Worm (Caenorhabditis elegans) whole organism, young adult: Measurements from ENCODE around the gene daf-10.

ENCODE experiments used
- D2030.7 ChIP-seq: fragments of 200-800 bp; sonication (Bioruptor generic); IDR thresholded peaks from 2 replicates; pipeline ENCODE4 v1.3.6; 2022; ENCODE audit warnings: missing genetic modification reagents, missing genetic modification characterization, missing compliant biosample characterization
- F10E7.11 ChIP-seq: sonication (generic microtip); optimal IDR thresholded peaks from 2 replicates; lab custom pipeline; 2017; ENCODE audit warnings: mild to moderate bottlenecking, missing genetic modification characterization, moderate library complexity, missing compliant biosample characterization
- F22D6.2 ChIP-seq: sonication (generic microtip); optimal IDR thresholded peaks from 2 replicates; lab custom pipeline; 2016; ENCODE audit warnings: mild to moderate bottlenecking, missing genetic modification characterization, missing compliant biosample characterization
- F33H1.4 ChIP-seq: fragments of 200-800 bp; sonication (Bioruptor generic); IDR thresholded peaks from 2 replicates; pipeline ENCODE4 v1.3.6; 2022; ENCODE audit warnings: missing genetic modification reagents, missing genetic modification characterization, missing compliant biosample characterization
- F49E8.2 ChIP-seq: sonication (generic microtip); optimal IDR thresholded peaks from 3 replicates; lab custom pipeline; 2017; ENCODE audit warnings: missing genetic modification characterization, mild to moderate bottlenecking, missing compliant biosample characterization, antibody characterized with exemption, moderate library complexity; ENCODE audit not compliant: insufficient read depth
- F52B5.7 ChIP-seq: sonication (generic microtip); optimal IDR thresholded peaks from 2 replicates; lab custom pipeline; 2016; ENCODE audit warnings: mild to moderate bottlenecking, missing genetic modification characterization, missing compliant biosample characterization
- Y53F4B.3 ChIP-seq: fragments of 200-800 bp; sonication (Bioruptor generic); IDR thresholded peaks from 2 replicates; pipeline ENCODE4 v1.3.6; 2022; ENCODE audit warnings: missing genetic modification reagents, missing genetic modification characterization, missing compliant biosample characterization
- Y79H2A.3 ChIP-seq: fragments of 200-800 bp; sonication (Bioruptor generic); conservative IDR thresholded peaks from 2 replicates; pipeline ENCODE4 v1.3.6; 2022; ENCODE audit warnings: missing genetic modification reagents, missing genetic modification characterization, missing compliant biosample characterization
- ZK185.1 ChIP-seq: sonication (generic microtip); optimal IDR thresholded peaks from 2 replicates; lab custom pipeline; 2016; ENCODE audit warnings: mild to moderate bottlenecking, missing genetic modification characterization, missing compliant biosample characterization; ENCODE audit not compliant: poor library complexity, severe bottlenecking
- attf-3 ChIP-seq: fragments of 200-800 bp; sonication (Bioruptor generic); conservative IDR thresholded peaks from 2 replicates; pipeline ENCODE4 v1.3.6; 2022; ENCODE audit warnings: missing genetic modification reagents, missing genetic modification characterization, missing compliant biosample characterization
- attf-6 ChIP-seq: fragments of 200-800 bp; sonication (Bioruptor generic); IDR thresholded peaks from 2 replicates; pipeline ENCODE4 v1.3.6; 2022; ENCODE audit warnings: missing genetic modification reagents, missing genetic modification characterization, missing compliant biosample characterization
- cebp-2 ChIP-seq: fragments of 200-800 bp; sonication (Bioruptor generic); IDR thresholded peaks from 2 replicates; pipeline ENCODE4 v1.3.6; 2022; ENCODE audit warnings: missing genetic modification characterization, missing compliant biosample characterization
- ceh-100 ChIP-seq: fragments of 200-800 bp; sonication (Bioruptor generic); IDR thresholded peaks from 2 replicates; pipeline ENCODE4 v1.3.6; 2022; ENCODE audit warnings: missing genetic modification reagents, missing genetic modification characterization, missing compliant biosample characterization
- ceh-27 ChIP-seq: fragments of 200-800 bp; sonication (Bioruptor generic); optimal IDR thresholded peaks from 2 replicates; lab custom pipeline; 2018; ENCODE audit warnings: mild to moderate bottlenecking, missing genetic modification characterization, moderate library complexity, missing compliant biosample characterization
- ceh-58 ChIP-seq: fragments of 200-800 bp; sonication (Bioruptor generic); IDR thresholded peaks from 2 replicates; pipeline ENCODE4 v1.3.6; 2022; ENCODE audit warnings: missing genetic modification characterization, missing compliant biosample characterization
- die-1 ChIP-seq: sonication (generic microtip); optimal IDR thresholded peaks from 2 replicates; lab custom pipeline; 2016; ENCODE audit warnings: missing genotype, mild to moderate bottlenecking, missing genetic modification characterization, missing compliant biosample characterization
- dpl-1 ChIP-seq: fragments of 150-350 bp; optimal IDR thresholded peaks from 2 replicates; lab custom pipeline; 2014; ENCODE audit warnings: missing biosample characterization, missing genetic modification reagents, missing genetic modification characterization
- egl-44 ChIP-seq: fragments of 200-800 bp; sonication (Bioruptor generic); IDR thresholded peaks from 2 replicates; pipeline ENCODE4 v1.3.6; 2022; ENCODE audit warnings: missing genetic modification reagents, missing genetic modification characterization, missing compliant biosample characterization
- egrh-3 ChIP-seq: fragments of 200-800 bp; sonication (Bioruptor generic); IDR thresholded peaks from 2 replicates; pipeline ENCODE4 v1.3.6; 2022; ENCODE audit warnings: missing genetic modification reagents, missing genetic modification characterization, missing compliant biosample characterization
- gei-17 ChIP-seq: fragments of 200-800 bp; sonication (Bioruptor generic); optimal IDR thresholded peaks from 2 replicates; lab custom pipeline; 2018; ENCODE audit warnings: mild to moderate bottlenecking, missing genetic modification characterization, missing compliant biosample characterization
- hlh-26 ChIP-seq: fragments of 200-800 bp; sonication (Bioruptor generic); conservative IDR thresholded peaks from 2 replicates; pipeline ENCODE4 v1.3.6; 2022; ENCODE audit warnings: missing genetic modification reagents, missing genetic modification characterization, missing compliant biosample characterization
- hmg-1.2 ChIP-seq: fragments of 200-800 bp; sonication (Bioruptor generic); IDR thresholded peaks from 2 replicates; pipeline ENCODE4 v1.3.6; 2022; ENCODE audit warnings: missing genetic modification reagents, missing genetic modification characterization, missing compliant biosample characterization
- lin-35 ChIP-seq, 3 experiments: fragments of 150-350 bp in 2 of 3; sonication (generic microtip) in 1 of 3; optimal IDR thresholded peaks; 2 replicates each; lab custom pipeline; 2014 to 2018; ENCODE audit warnings: missing biosample characterization in 3 of 3, missing genetic modification characterization in 3 of 3, missing genetic modification reagents in 3 of 3
- lsl-1 ChIP-seq: fragments of 200-800 bp; sonication (Bioruptor generic); optimal IDR thresholded peaks from 2 replicates; lab custom pipeline; 2018; ENCODE audit warnings: mild to moderate bottlenecking, missing genetic modification characterization, moderate library complexity, missing compliant biosample characterization
- madf-6 ChIP-seq: fragments of 200-800 bp; sonication (Bioruptor generic); IDR thresholded peaks from 2 replicates; pipeline ENCODE4 v1.3.6; 2022; ENCODE audit warnings: missing genetic modification reagents, missing genetic modification characterization, missing compliant biosample characterization
- nhr-179 ChIP-seq: sonication (generic microtip); optimal IDR thresholded peaks from 2 replicates; lab custom pipeline; 2016; ENCODE audit warnings: mild to moderate bottlenecking, missing genetic modification characterization, missing compliant biosample characterization
- nhr-90 ChIP-seq: sonication (generic microtip); optimal IDR thresholded peaks from 2 replicates; lab custom pipeline; 2016; ENCODE audit warnings: missing genotype, mild to moderate bottlenecking, missing genetic modification characterization, missing compliant biosample characterization
- pbrm-1 ChIP-seq: fragments of 200-800 bp; sonication (Bioruptor generic); IDR thresholded peaks from 2 replicates; pipeline ENCODE4 v1.3.6; 2022; ENCODE audit warnings: missing genetic modification reagents, missing genetic modification characterization, missing compliant biosample characterization
- pha-4 ChIP-seq: fragments of 150-350 bp; sonication (generic microtip); optimal IDR thresholded peaks from 2 replicates; lab custom pipeline; 2014; ENCODE audit warnings: missing biosample characterization, missing genetic modification reagents, missing genetic modification characterization
- rpc-1 ChIP-seq, 2 experiments: fragments of 150-350 bp in 1 of 2; sonication (generic microtip) in 1 of 2; optimal IDR thresholded peaks; 2 replicates each; lab custom pipeline; 2014 to 2018; ENCODE audit warnings: missing biosample characterization in 1 of 2, missing genetic modification characterization in 1 of 2, missing genetic modification reagents in 1 of 2, missing genotype in 1 of 2
- snpc-1.1 ChIP-seq: sonication (generic microtip); optimal IDR thresholded peaks from 2 replicates; lab custom pipeline; 2017; ENCODE audit warnings: missing genetic modification characterization, mild to moderate bottlenecking, missing compliant biosample characterization, antibody characterized with exemption, moderate library complexity, missing genotype, missing genetic modification reagents; ENCODE audit not compliant: insufficient read depth
- snpc-1.3 ChIP-seq: sonication (generic microtip); optimal IDR thresholded peaks from 2 replicates; lab custom pipeline; 2017; ENCODE audit warnings: missing genetic modification characterization, mild to moderate bottlenecking, missing compliant biosample characterization, antibody characterized with exemption, moderate library complexity, missing genotype, missing genetic modification reagents; ENCODE audit not compliant: insufficient read depth
- snpc-3.4 ChIP-seq: sonication (generic microtip); optimal IDR thresholded peaks from 2 replicates; lab custom pipeline; 2017; ENCODE audit warnings: missing genetic modification characterization, mild to moderate bottlenecking, missing compliant biosample characterization, antibody characterized with exemption, moderate library complexity, missing genotype, missing genetic modification reagents
- snpc-4 ChIP-seq, 5 experiments: fragments of 150-350 bp in 1 of 5; sonication (generic microtip) in 4 of 5; optimal IDR thresholded peaks; 2 replicates each; lab custom pipeline; 2014 to 2018; ENCODE audit warnings: missing genetic modification characterization in 5 of 5, missing biosample characterization in 3 of 5, antibody characterized with exemption in 2 of 5, mild to moderate bottlenecking in 2 of 5, missing compliant biosample characterization in 2 of 5, missing genotype in 2 of 5, moderate library complexity in 2 of 5, missing genetic modification reagents in 1 of 5
- somi-1 ChIP-seq: fragments of 200-800 bp; sonication (Bioruptor generic); optimal IDR thresholded peaks from 2 replicates; lab custom pipeline; 2018; ENCODE audit warnings: mild to moderate bottlenecking, missing genetic modification characterization, missing compliant biosample characterization
- sptf-2 ChIP-seq: fragments of 200-800 bp; sonication (Bioruptor generic); optimal IDR thresholded peaks from 2 replicates; lab custom pipeline; 2018; ENCODE audit warnings: mild to moderate bottlenecking, missing genetic modification characterization, missing compliant biosample characterization
- tbp1 ChIP-seq: fragments of 200-800 bp; sonication (Bioruptor generic); optimal IDR thresholded peaks from 2 replicates; lab custom pipeline; 2018; ENCODE audit warnings: mild to moderate bottlenecking, missing genetic modification characterization, missing compliant biosample characterization
- unc-130 ChIP-seq: sonication (generic microtip); optimal IDR thresholded peaks from 2 replicates; lab custom pipeline; 2016; ENCODE audit warnings: missing genetic modification reagents, missing genetic modification characterization, missing compliant biosample characterization
- unc-62 ChIP-seq: fragments of 150-350 bp; optimal IDR thresholded peaks from 2 replicates; lab custom pipeline; 2014; ENCODE audit warnings: missing biosample characterization, missing genetic modification reagents, missing genetic modification characterization
- ztf-3 ChIP-seq: fragments of 200-800 bp; sonication (Bioruptor generic); optimal IDR thresholded peaks from 2 replicates; lab custom pipeline; 2018; ENCODE audit warnings: mild to moderate bottlenecking, missing genetic modification characterization, missing compliant biosample characterization
- ztf-6 ChIP-seq: fragments of 200-800 bp; sonication (Bioruptor generic); IDR thresholded peaks from 2 replicates; pipeline ENCODE4 v1.3.6; 2022; ENCODE audit warnings: missing genetic modification reagents, missing genetic modification characterization, missing compliant biosample characterization

daf-10 gene

ce11 chrIV:9146819-9147518 is 958 bp upstream of the daf-10 start, which contains the start of the genes rpb-12 and aly-2 (continued):
- no peak for TF ChIP-seq F52B5.7 (tag; lab: Kevin White, UChicago)
- peak; percentile 88 for TF ChIP-seq dpl-1
- no peak for TF ChIP-seq egrh-3 (GFP tag; lab: Robert Waterston, UW)
- TF ChIP-seq ZK185.1 = no peak
- TF ChIP-seq unc-130 (GFP tag; lab: Kevin White, UChicago) = peak; percentile 65
- no peak for TF ChIP-seq Y53F4B.3 (GFP tag; lab: Robert Waterston, UW)
- TF ChIP-seq hlh-26 = no peak
- peak; percentile 59 for TF ChIP-seq snpc-1.1 (tag; lab: Kevin White, UChicago)
- TF ChIP-seq ceh-100 (GFP tag; lab: Robert Waterston, UW) = no peak
- TF ChIP-seq F33H1.4 (GFP tag; lab: Robert Waterston, UW) = peak; percentile 78
- no peak for TF ChIP-seq cebp-2 (GFP tag; lab: Robert Waterston, UW)
- peak; percentile 100 for TF ChIP-seq attf-3 (GFP tag; lab: Robert Waterston, UW)
- TF ChIP-seq F22D6.2 = no peak
- TF ChIP-seq ztf-3 (GFP tag; lab: Kevin White, UChicago) = no peak
- peak in 1 of 3 experiments; percentile 66 for TF ChIP-seq lin-35 (GFP tag; optimal IDR thresholded peaks at IDR 0.05; lab: Kevin White, UChicago)
- no peak for TF ChIP-seq nhr-179 (tag; lab: Kevin White, UChicago)
- TF ChIP-seq pbrm-1 (GFP tag; lab: Robert Waterston, UW) = peak; percentile 75

- TF ChIP-seq rpc-1 (optimal IDR thresholded peaks at IDR 0.05; lab: Kevin White, UChicago) = no peak
- no peak for TF ChIP-seq rpc-1 (tag; optimal IDR thresholded peaks at IDR 0.05; lab: Kevin White, UChicago)
- TF ChIP-seq madf-6 (GFP tag; lab: Robert Waterston, UW) = no peak
- TF ChIP-seq pha-4 (tag; lab: Kevin White, UChicago) = no peak
- TF ChIP-seq F10E7.11 (tag; lab: Kevin White, UChicago) = no peak
Measured at ce11 chrIV:9144405-9144804, 1.6 kb downstream of the daf-10 start, which contains the start of gene flp-1. flp-1 (plus strand) TSS chrIV:9144705.

DNA sequence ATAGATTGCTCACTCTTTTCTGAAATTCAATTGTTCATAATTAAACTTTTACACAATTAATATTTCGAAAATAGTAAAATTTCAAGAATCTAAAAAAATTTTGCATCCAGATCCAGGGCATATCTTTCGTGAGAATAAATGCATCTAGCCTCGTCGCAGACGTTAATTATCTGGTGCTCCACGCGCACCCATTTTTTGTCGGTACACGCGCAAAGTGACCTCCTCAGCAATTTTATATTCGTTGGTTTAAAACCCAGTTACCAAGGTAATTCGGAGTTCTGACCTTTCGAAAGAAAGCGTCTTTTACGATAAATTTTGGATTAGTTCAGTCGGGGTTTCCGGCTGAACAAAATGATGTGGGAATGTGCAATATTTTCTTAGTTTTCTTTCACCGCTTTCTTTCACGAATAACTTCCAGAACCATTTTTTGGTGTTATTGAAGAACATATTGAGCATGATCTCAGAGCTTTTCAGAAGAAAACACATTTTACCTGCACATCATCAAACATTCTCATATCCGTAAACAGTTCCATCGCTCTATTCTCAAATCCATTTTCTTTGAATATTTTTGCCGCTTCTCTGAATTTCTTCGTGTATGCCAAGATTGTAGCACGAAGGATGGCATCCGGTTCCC is 5.7 kb downstream of the daf-10 start:
- peak; percentile 92 for TF ChIP-seq snpc-1.1 (tag; lab: Kevin White, UChicago)
- no peak for TF ChIP-seq sptf-2
- no peak for TF ChIP-seq die-1 (tag; lab: Kevin White, UChicago)
- TF ChIP-seq rpc-1 (optimal IDR thresholded peaks at IDR 0.05; lab: Kevin White, UChicago) = no peak
- no peak for TF ChIP-seq rpc-1 (tag; optimal IDR thresholded peaks at IDR 0.05; lab: Kevin White, UChicago)
- TF ChIP-seq Y79H2A.3 (GFP tag; lab: Robert Waterston, UW) = no peak
- no peak for TF ChIP-seq ztf-6 (GFP tag; lab: Robert Waterston, UW)
- no peak for TF ChIP-seq ceh-27
- peak; percentile 34 for TF ChIP-seq snpc-1.3 (tag; lab: Kevin White, UChicago)
- peak; percentile 8 for TF ChIP-seq F49E8.2 (tag; lab: Kevin White, UChicago)
- TF ChIP-seq D2030.7 (GFP tag; lab: Robert Waterston, UW) = peak; percentile 43; the same call in 1 of the 2 replicates
- peak; percentile 78 for TF ChIP-seq snpc-3.4 (tag; lab: Kevin White, UChicago)
- peak; percentile 45 for TF ChIP-seq lsl-1
- TF ChIP-seq unc-62 (GFP tag; lab: Kevin White, UChicago) = no peak
- no peak for TF ChIP-seq nhr-90 (tag; lab: Kevin White, UChicago)
- no peak for TF ChIP-seq unc-130 (GFP tag; lab: Kevin White, UChicago)
- peak; percentile 93 for TF ChIP-seq attf-6 (GFP tag; lab: Robert Waterston, UW)
- TF ChIP-seq somi-1 (GFP tag; lab: Kevin White, UChicago) = no peak
- no peak for TF ChIP-seq egl-44 (GFP tag; lab: Robert Waterston, UW)
- TF ChIP-seq ceh-58 (GFP tag; lab: Robert Waterston, UW) = no peak
- peak; percentile 82 for TF ChIP-seq snpc-4 (GFP tag; optimal IDR thresholded peaks at IDR 0.05; lab: Kevin White, UChicago)
- peak; percentile 86 to 97 (median 94) for TF ChIP-seq snpc-4 (tag; optimal IDR thresholded peaks at IDR 0.05; lab: Kevin White, UChicago)
- TF ChIP-seq hmg-1.2 (GFP tag; lab: Robert Waterston, UW) = peak; percentile 56
- peak; percentile 73 for TF ChIP-seq tbp1 (GFP tag; lab: Kevin White, UChicago)
- no peak for TF ChIP-seq gei-17 (GFP tag; lab: Kevin White, UChicago)
- peak; percentile 67 for TF ChIP-seq madf-6 (GFP tag; lab: Robert Waterston, UW)
